Worm (Caenorhabditis elegans) whole organism, L4/young adult: Measurements from ENCODE around the gene grl-25.

ENCODE experiments used
- W03F9.2 ChIP-seq: fragments of 150-350 bp; optimal IDR thresholded peaks from 2 replicates; lab custom pipeline; 2014; ENCODE audit warnings: missing biosample characterization, missing genetic modification characterization
- dao-5 ChIP-seq: sonication (generic microtip); optimal IDR thresholded peaks from 2 replicates; lab custom pipeline; 2016; ENCODE audit warnings: missing genotype, missing genetic modification characterization, moderate library complexity, missing compliant biosample characterization
- him-1 ChIP-seq: sonication (generic microtip); optimal IDR thresholded peaks from 2 replicates; lab custom pipeline; 2016; ENCODE audit warnings: missing genotype, missing genetic modification reagents, missing genetic modification characterization, missing compliant biosample characterization

DNA sequence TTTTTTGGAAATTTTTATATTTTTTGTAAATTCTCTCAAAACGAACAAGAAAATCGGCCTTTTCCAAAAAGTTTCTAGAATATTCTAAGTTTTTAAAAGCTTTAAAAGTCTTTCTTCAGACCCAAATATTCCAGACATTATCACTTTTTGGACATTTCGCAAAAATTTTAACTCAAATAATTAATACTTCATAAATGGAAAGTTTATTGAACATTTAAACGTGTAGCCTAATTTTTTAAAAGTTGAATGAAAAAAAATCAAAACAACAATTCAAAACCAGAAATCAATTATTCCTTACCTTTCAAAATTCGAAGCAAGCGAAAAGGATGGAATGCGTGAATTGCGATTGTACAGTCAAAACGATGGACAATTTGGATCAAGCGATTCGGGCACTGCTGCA lies 42.3 kb upstream of the grl-25 start, which contains the start of gene ZK637.15:
- TF ChIP-seq W03F9.2 (tag; lab: Kevin White, UChicago) (no peak), him-1 (tag; lab: Kevin White, UChicago) (no peak), dao-5 (tag; lab: Kevin White, UChicago) (no peak)
